Worm (Caenorhabditis elegans) whole organism, dauer: ENCODE results near the gene F53F4.15.

Experiments
- unc-62 ChIP-seq: sonication (generic microtip); optimal IDR thresholded peaks from 2 replicates; lab custom pipeline; 2017; ENCODE audit warnings: missing biosample characterization, missing genetic modification reagents, missing genetic modification characterization

The F53F4.15 gene

DNA sequence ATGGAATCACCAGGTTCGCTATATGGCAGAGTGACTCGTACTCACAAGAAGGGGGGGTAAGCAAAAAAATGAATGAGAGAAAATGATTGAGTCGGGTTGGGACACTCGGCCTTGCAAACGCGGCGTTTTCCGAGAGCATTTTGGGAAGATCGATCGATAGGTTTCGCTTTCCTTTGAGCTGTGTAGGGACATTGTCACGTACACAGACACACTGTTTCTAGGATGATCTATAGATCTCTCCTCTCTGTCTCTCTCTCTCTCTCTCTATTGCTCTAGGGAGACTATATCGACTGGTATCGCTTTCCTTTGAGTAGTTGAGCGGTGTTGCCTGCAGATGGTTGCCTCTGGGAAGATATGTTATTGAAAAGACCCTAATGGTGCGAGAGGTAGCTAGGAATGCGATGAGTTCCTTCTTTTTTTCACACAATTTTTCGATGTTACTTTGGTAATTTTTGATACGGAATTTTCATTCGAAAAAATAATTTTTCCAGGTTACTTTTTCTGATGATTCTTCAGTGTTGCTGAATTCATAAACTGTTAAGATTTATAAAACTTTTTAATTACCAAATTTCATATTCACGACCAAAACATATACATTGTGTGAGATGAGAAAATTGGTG lies 29.1 kb downstream of the F53F4.15 start, which contains the start of gene H37A05.4:
Gene H37A05.4 (minus strand): TSS at position 51 of the 620 bp plus-strand sequence.
- TF ChIP-seq unc-62 (GFP tag; lab: Kevin White, UChicago): no peak

DNA sequence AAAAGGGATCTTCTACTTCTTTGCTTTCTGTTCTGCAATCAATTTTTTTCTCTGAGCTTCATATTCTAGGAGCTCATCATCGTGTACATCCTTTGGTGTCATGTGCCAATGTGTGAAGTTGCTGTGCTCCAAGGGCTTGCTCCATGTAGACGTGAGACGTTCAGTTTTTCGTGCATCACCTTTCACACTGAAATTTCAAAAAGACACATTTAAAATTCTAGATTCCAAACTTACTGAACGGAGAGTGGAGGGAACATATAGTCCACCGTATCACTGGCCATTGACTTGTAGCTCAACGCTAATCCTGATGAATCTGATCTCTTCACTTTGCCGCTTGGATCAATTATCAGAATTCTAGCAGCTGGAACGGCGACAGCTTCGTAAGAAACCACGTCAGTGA lies 30.0 kb downstream of the F53F4.15 start:
- TF ChIP-seq unc-62 (GFP tag; lab: Kevin White, UChicago): no peak

DNA sequence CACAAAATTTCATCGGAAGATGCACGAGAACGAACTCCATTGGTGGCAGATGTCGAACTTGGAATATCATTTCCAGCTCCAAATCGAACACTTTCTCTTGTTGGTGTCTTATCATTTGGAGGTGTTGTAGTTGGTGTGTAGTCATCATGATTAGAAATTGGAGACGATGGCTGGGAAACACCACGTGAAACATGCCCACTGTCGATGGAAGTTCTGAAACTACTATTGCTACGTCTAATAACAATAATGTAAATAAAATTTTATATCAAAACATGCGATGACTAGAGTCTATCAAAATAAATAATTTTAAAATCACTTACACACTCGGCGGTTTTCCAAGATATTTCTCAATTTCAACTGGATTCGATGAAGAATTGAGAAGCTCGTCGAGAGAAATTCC lies 31.5 kb downstream of the F53F4.15 start:
- TF ChIP-seq unc-62 (GFP tag; lab: Kevin White, UChicago): no peak

DNA sequence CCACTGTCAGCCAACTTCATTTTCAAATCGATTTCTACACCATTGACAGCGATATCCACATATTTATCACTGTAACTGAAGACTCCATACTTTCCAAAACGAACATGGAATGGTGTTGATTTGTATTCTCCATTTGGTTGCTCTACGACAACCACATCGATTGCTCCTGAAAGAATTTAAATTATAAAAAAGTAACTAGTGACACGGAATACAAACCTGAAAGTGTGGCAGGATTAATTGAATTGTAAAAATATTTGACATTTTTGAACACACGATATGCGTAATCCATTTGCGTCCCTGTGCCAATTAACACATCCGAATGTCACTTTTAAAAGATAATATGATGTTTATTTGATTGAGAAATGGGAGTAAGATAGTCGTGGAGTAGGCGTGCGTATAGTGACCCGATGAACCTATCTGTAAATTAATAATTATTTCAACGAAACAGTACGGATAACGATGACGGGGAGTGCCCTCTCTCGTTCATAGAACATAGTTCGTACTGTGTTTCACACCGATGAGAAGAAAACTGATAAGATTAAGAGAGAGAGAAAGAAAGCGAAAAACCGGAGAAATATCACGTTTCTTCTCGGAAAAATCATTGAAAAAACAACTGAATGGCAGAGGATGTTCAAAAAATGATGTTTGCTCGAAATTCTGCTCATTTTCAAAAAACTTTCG lies 33.1 kb downstream of the F53F4.15 start, which contains the start of gene lpin-1:
Gene lpin-1 (minus strand): TSS at position 417 of the 681 bp plus-strand sequence.
- TF ChIP-seq unc-62 (GFP tag; lab: Kevin White, UChicago): no peak

DNA sequence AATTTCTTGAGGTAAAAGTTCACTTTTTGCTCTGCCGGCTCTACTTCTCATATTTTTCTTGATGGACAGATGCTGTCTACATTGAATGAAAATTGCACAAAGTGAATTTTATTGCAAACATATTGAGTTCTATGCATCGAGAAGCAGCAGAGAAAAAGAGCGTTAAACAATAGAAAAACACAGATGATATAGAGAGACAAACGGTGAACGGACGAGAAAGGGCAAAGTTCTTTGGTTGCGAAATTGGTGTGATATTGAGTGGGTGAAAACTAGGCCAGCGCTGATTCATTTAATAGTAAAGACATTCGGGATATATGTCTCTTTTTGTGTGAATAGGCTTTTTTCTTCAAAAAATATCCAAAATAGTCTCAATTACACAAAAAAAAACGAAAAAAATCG lies 33.6 kb downstream of the F53F4.15 start:
- no peak for TF ChIP-seq unc-62 (GFP tag; lab: Kevin White, UChicago)

DNA sequence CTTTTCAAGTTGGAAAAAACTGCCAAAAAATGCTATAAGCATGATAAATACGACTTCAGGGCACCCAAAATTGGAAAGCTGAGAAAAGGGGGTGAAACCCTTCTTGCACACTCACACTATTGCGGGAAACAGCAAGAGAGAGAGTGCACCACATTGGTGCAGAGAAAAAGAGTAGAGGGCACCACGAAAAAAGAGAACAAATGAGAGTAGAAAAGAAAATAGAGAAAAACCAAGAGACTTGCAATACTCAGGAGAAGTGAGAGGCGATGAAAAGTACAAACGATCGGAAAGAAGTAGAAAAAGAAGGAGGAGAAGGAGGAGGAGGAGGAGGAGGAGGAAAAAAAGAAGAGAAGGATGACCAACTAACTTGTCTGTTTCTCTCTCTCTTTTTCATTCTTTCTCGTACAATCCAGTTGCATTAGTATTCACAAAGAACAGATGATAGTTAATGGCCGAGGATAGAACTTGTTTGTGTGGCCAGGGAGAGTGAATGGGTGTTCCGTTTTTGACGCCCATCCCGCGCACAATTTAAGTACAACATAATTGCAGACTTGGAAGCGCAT lies 34.5 kb downstream of the F53F4.15 start:
- TF ChIP-seq unc-62 (GFP tag; lab: Kevin White, UChicago): no peak

DNA sequence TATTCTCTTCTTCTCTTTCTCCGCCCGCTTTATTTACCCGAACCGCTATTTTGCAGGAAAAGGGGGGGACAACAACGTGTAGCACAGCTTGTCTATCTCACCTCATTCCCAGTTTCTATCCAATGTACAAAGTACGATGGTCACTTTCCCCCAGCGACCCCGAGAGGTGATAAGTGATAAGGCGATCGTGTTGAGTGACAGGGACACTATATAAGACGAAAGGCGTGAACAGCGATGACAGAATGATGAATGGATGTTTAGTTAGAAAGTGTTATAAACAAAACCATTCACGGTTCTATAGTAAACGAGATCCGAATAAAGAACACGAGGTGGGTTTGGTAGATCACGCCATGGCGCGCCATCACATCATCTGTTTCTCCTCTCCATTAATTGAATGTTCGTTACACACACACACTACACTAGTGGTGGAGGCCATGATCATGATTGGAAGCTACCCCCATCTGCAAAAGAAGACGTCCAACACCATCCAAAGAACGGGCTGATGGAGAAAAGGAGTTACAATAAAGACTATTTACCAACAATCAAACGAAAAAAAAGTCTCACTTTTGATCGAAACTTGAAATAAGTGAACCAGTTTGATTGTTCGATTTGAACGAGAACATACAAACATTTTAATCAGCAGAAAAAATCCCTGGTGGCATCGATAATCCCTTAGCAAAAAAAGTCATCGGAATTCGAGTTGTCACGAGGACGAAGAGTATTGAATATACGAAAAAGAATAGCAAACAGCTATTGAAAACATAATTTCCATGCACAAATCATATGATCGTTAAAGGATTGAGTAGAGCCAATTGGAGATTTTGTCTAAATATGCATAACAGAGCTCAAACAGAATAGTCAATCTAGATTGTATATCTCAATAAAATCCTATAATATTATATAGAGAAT lies 35.8 kb downstream of the F53F4.15 start:
- TF ChIP-seq unc-62 (GFP tag; lab: Kevin White, UChicago): no peak

DNA sequence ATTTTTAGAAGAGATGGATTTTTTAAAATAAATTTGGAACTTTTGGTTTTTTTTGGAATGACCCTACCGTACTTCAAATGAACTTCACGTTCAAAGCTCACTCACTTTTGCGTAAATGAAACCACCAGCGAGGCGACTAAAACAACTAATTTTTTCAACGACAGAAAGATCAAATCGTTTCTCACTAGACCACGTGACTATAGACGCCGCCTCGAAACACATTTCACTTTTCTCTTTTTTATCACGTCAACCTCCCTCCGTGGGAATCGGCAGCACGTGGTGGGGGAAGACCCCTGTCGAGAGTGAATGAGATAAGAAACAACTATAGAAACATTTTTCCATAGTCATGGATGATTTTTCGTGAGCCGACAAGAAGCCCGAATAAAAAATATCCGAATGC lies 36.5 kb downstream of the F53F4.15 start:
- TF ChIP-seq unc-62 (GFP tag; lab: Kevin White, UChicago): no peak

DNA sequence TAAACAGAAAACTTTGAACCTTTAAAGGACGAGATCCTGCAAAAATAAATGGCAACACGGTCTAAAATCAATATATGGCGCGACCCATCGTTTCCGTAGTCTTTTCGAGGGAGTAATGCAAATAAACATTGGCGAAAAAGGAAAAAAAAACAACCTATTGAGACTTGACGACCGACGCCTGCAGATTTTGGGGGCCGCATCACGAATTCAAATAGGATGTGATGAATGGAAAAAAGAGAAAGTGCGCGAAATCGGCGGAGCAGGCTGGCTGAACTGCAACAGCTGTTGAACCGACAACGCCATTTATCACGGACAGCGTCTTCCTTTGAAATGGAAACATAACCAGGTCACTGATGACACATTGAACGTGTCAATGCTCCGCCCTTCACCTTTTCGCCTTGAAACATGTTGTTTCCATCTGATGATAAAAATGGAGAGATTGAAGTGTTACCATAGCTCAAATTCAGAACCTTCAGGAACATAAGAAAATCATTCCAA lies 37.1 kb downstream of the F53F4.15 start:
- no peak for TF ChIP-seq unc-62 (GFP tag; lab: Kevin White, UChicago)

DNA sequence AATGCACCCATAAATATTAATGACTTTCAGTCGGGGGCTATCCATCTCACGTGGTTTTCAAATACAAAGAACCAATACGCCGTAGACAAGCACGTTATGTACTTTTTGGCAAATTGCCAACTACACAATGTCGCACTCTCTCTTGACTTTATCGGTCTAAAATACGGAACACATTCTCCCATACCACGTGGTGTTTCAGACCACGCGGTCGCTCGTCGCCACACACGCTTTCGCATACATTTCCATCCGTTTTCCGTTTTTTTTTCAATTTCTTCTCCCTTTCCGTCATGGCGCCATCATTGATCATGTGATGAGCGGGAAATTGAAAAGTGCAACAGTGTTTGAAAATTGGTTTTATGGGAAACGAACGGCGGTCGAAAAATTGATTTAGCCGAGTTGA lies 37.8 kb downstream of the F53F4.15 start:
- no peak for TF ChIP-seq unc-62 (GFP tag; lab: Kevin White, UChicago)

DNA sequence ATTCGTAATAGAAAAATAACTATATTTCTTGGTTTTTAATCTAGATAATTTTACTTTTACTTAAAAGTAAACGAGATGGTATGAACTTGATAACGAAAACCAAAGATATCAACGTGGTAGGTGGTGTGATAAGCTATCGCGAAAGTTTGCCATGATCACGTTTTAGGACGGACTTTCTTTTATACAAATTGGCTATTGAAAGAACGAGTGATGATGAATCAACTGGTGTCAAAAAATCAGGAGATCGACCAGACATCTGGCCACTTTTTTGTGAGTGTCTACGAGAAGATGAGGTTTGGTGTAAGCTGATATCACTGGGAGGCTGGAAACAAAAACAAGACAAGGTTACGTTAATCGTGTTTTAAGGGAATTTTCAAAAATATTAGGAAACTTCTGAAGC lies 38.4 kb downstream of the F53F4.15 start:
- no peak for TF ChIP-seq unc-62 (GFP tag; lab: Kevin White, UChicago)

DNA sequence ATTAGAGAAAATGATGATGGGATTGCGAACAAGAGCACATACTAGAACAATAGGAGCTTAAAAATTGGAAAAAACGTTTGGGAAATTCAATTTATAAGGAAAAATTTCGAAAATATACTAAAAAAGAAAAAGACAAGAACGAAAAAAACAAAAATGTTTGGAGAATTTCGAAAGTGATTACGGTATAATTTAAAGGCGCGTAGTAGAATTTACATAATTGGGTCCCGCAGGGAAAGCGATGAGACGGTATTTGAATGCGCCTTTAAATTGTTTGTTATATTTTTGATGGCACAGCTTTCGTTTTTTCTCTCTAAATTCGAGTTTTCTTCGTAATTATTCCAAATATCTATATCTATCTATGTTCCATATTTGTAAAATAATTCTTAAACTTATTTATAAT lies 39.3 kb downstream of the F53F4.15 start:
- TF ChIP-seq unc-62 (GFP tag; lab: Kevin White, UChicago): no peak

DNA sequence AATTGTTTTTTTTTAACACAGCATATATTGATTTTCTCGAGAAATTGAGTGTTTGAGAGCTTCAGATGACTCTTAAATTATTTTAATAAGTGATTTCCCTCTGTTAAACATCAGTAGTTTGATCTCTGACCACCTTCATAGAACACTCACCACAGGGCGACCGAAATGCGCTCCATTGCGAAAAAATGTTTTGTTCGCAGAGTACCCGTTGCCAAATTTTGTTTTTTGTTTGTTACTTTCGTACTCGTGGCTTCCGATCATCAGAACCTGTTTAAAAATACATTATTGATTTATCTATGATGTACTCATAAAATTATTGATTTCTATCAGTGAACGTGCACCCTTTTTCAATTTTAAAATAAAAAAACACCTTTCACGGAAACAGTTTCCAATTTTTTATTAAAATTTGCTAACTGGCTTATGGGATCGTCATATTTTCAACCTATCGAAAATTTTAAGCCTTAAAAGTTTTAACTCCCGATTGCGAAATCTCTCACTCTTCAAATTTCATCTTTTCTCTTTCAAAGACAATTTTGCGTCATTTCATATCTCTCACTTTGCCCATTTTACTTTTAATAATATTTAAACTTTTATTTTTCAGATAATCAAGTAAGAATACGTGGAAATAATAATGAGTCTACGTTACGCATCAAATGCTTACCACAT lies 40.0 kb downstream of the F53F4.15 start, which contains the start of gene letm-1:
Gene letm-1 (plus strand): TSS at position 598 of the 666 bp plus-strand sequence.
- no peak for TF ChIP-seq unc-62 (GFP tag; lab: Kevin White, UChicago)

DNA sequence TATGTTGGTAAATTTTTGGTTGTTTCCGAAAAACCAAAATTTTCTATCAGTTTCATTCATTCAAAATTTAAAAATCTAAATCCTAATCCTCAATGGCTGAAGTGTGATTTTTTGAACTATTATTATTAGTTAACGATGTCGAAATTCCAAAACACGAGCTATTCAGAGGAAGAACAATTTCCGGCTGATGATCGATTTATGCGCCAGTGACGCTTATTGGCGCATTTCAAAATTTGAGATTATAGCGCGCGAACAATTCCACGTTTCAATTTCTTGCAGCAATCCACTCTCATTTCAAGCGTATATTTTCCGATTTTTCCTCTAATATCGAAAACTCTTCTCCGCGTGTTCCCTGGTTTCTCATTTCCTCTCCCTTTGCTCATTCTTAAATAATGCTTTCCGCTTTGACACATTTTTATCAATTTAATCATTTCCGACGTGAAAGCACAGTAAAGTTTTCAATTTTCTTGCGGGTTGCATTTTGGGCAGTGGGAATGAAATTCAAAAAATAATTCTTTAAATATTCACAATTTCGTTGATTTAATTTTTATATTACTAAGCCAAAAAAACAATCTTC lies 43.7 kb downstream of the F53F4.15 start:
- TF ChIP-seq unc-62 (GFP tag; lab: Kevin White, UChicago): no peak
